Worm (Caenorhabditis elegans): ENCODE results near the gene C01G5.25.

The C01G5.25 gene

ce11 chrIV:6576728-6577101, 35.2 kb downstream of the C01G5.25 start:
- TF ChIP-seq ztf-26 (tag; optimal IDR thresholded peaks at IDR 0.05) (peak; percentile 12), B0035.1 (tag; optimal IDR thresholded peaks at IDR 0.05) (no peak), lin-54 (GFP tag; optimal IDR thresholded peaks at IDR 0.05) (no peak), snpc-4 (GFP tag; optimal IDR thresholded peaks at IDR 0.05) (no peak), snpc-4 (tag; optimal IDR thresholded peaks at IDR 0.05) (peak in 1 of 4 experiments; percentile 19), tbp1 (GFP tag; optimal IDR thresholded peaks at IDR 0.05) (peak; percentile 16), mcd-1 (GFP tag; IDR thresholded peaks at IDR 0.05) (peak; percentile 41; the same call in 1 of the 2 replicates), hmg-1.2 (GFP tag; IDR thresholded peaks at IDR 0.05) (peak; percentile 82; the same call in 1 of the 2 replicates), rcor-1 (GFP tag; IDR thresholded peaks at IDR 0.05) (peak; percentile 21; the same call in 1 of the 2 replicates), nhr-80 (tag; optimal IDR thresholded peaks at IDR 0.05) (peak; percentile 34), snpc-3.4 (tag; optimal IDR thresholded peaks at IDR 0.05) (peak; percentile 35), chd-7 (tag; optimal IDR thresholded peaks at IDR 0.05) (no peak), attf-5 (GFP tag; optimal IDR thresholded peaks at IDR 0.05) (peak; percentile 27), cebp-1 (GFP tag; IDR thresholded peaks at IDR 0.05) (no peak), cebp-1 (tag; optimal IDR thresholded peaks at IDR 0.05) (peak; percentile 61), ZK185.1 (tag; optimal IDR thresholded peaks at IDR 0.05; ENCODE audit: poor library complexity, severe bottlenecking) (no peak), hrde-1 (tag; optimal IDR thresholded peaks at IDR 0.05; ENCODE audit: borderline replicate concordance) (no peak)

- TF ChIP-seq mxl-1 (tag; optimal IDR thresholded peaks at IDR 0.05) = no peak
- no peak for TF ChIP-seq bed-1 (GFP tag; IDR thresholded peaks at IDR 0.05)
- no peak for TF ChIP-seq dox-1 (GFP tag; IDR thresholded peaks at IDR 0.05)
- TF ChIP-seq ztf-22 (GFP tag; optimal IDR thresholded peaks at IDR 0.05) = no peak
- no peak for TF ChIP-seq nfya-2 (GFP tag; IDR thresholded peaks at IDR 0.05)
- TF ChIP-seq F39B2.1 (GFP tag; IDR thresholded peaks at IDR 0.05) = no peak
- no peak for TF ChIP-seq B0019.2 (GFP tag; conservative IDR thresholded peaks at IDR 0.05)
- no peak for TF ChIP-seq ama-1 (optimal IDR thresholded peaks at IDR 0.05)
- no peak for TF ChIP-seq ama-1 (GFP tag; optimal IDR thresholded peaks at IDR 0.05)
- no peak for TF ChIP-seq mes-4 (tag; optimal IDR thresholded peaks at IDR 0.05)
- TF ChIP-seq snpc-1.3 (tag; optimal IDR thresholded peaks at IDR 0.05; ENCODE audit: insufficient read depth) = no peak
Observed at ce11 chrIV:6577914-6578313, 36.4 kb downstream of the C01G5.25 start, which contains the start of gene C43G2.3. Gene C43G2.3, plus strand, starts transcription at chrIV:6578214.

ce11 chrIV:6581658-6582057, 40.2 kb downstream of the C01G5.25 start:
- TF ChIP-seq let-526 (GFP tag; IDR thresholded peaks at IDR 0.05) (no peak), efl-1 (GFP tag; optimal IDR thresholded peaks at IDR 0.05) (no peak), rec-8 (tag; optimal IDR thresholded peaks at IDR 0.05) (no peak)

ce11 chrIV:6582604-6583003, 41.1 kb downstream of the C01G5.25 start, which contains the start of gene odr-8:
Gene odr-8, minus strand, starts transcription at chrIV:6582704.
- TF ChIP-seq fkh-3 (tag; optimal IDR thresholded peaks at IDR 0.05) (no peak), snpc-4 (GFP tag; optimal IDR thresholded peaks at IDR 0.05) (no peak), snpc-4 (tag; optimal IDR thresholded peaks at IDR 0.05) (peak in 1 of 4 experiments; percentile 50)

ce11 chrIV:6585397-6585921, 44.0 kb downstream of the C01G5.25 start, which contains the start of the genes F38A5.2 and dnj-11:
Gene F38A5.2, minus strand, starts transcription at chrIV:6585400.
Gene dnj-11, plus strand, starts transcription at chrIV:6585871.
- TF ChIP-seq egl-44 (GFP tag; IDR thresholded peaks at IDR 0.05) (no peak), efl-1 (GFP tag; optimal IDR thresholded peaks at IDR 0.05) (peak; percentile 61), F22D6.2 (tag; optimal IDR thresholded peaks at IDR 0.05) (no peak), snpc-4 (GFP tag; optimal IDR thresholded peaks at IDR 0.05) (peak; percentile 45), snpc-4 (tag; optimal IDR thresholded peaks at IDR 0.05) (peak in 3 of 4 experiments; percentile 77 to 87 (median 80)), pbrm-1 (GFP tag; IDR thresholded peaks at IDR 0.05) (peak; percentile 67), ztf-26 (tag; optimal IDR thresholded peaks at IDR 0.05) (no peak), B0035.1 (tag; optimal IDR thresholded peaks at IDR 0.05) (no peak), Y53F4B.3 (GFP tag; IDR thresholded peaks at IDR 0.05) (no peak), F57C9.4 (tag; optimal IDR thresholded peaks at IDR 0.05) (no peak), rcor-1 (GFP tag; IDR thresholded peaks at IDR 0.05) (peak; percentile 38; the same call in 1 of the 2 replicates), ceh-100 (GFP tag; IDR thresholded peaks at IDR 0.05) (peak; percentile 54; the same call in 1 of the 2 replicates), lsl-1 (GFP tag; optimal IDR thresholded peaks at IDR 0.05) (peak; percentile 46), unc-130 (GFP tag; optimal IDR thresholded peaks at IDR 0.05) (no peak), hrde-1 (tag; optimal IDR thresholded peaks at IDR 0.05; ENCODE audit: borderline replicate concordance) (no peak), F52B5.7 (tag; optimal IDR thresholded peaks at IDR 0.05) (no peak), snpc-1.3 (tag; optimal IDR thresholded peaks at IDR 0.05; ENCODE audit: insufficient read depth) (peak; percentile 42)
